Worm (Caenorhabditis elegans) whole organism, young adult: Measurements from ENCODE around the gene anmt-1.

Experiments used
- B0019.2 ChIP-seq: fragments of 200-800 bp; sonication (Bioruptor generic); conservative IDR thresholded peaks from 2 replicates; pipeline ENCODE4 v1.3.6; 2022; ENCODE audit warnings: missing genetic modification reagents, missing genetic modification characterization, missing compliant biosample characterization
- B0035.1 ChIP-seq: sonication (generic microtip); optimal IDR thresholded peaks from 2 replicates; lab custom pipeline; 2016; ENCODE audit warnings: missing genetic modification characterization, mild to moderate bottlenecking, missing compliant biosample characterization, missing genotype, missing genetic modification reagents
- B0261.1 ChIP-seq: sonication (generic microtip); optimal IDR thresholded peaks from 2 replicates; lab custom pipeline; 2016; ENCODE audit warnings: mild to moderate bottlenecking, missing genetic modification characterization, moderate library complexity, missing compliant biosample characterization
- B0336.3 ChIP-seq: fragments of 200-800 bp; sonication (Bioruptor generic); IDR thresholded peaks from 2 replicates; pipeline ENCODE4 v1.3.6; 2022; ENCODE audit warnings: missing genetic modification characterization, missing compliant biosample characterization
- F37B4.10 ChIP-seq: fragments of 200-800 bp; sonication (Bioruptor generic); IDR thresholded peaks from 2 replicates; pipeline ENCODE4 v1.3.6; 2022; ENCODE audit warnings: missing genetic modification characterization, missing compliant biosample characterization
- F49E8.2 ChIP-seq: sonication (generic microtip); optimal IDR thresholded peaks from 3 replicates; lab custom pipeline; 2017; ENCODE audit warnings: missing genetic modification characterization, mild to moderate bottlenecking, missing compliant biosample characterization, antibody characterized with exemption, moderate library complexity; ENCODE audit not compliant: insufficient read depth
- F55B11.4 ChIP-seq: sonication (generic microtip); optimal IDR thresholded peaks from 2 replicates; lab custom pipeline; 2016; ENCODE audit warnings: missing compliant biosample characterization, missing genetic modification characterization, borderline replicate concordance; ENCODE audit not compliant: insufficient read depth
- Y53F4B.3 ChIP-seq: fragments of 200-800 bp; sonication (Bioruptor generic); IDR thresholded peaks from 2 replicates; pipeline ENCODE4 v1.3.6; 2022; ENCODE audit warnings: missing genetic modification reagents, missing genetic modification characterization, missing compliant biosample characterization
- ZK185.1 ChIP-seq: sonication (generic microtip); optimal IDR thresholded peaks from 2 replicates; lab custom pipeline; 2016; ENCODE audit warnings: mild to moderate bottlenecking, missing genetic modification characterization, missing compliant biosample characterization; ENCODE audit not compliant: poor library complexity, severe bottlenecking
- akir-1 ChIP-seq: fragments of 200-800 bp; sonication (Bioruptor generic); optimal IDR thresholded peaks from 2 replicates; lab custom pipeline; 2018; ENCODE audit warnings: mild to moderate bottlenecking, missing genetic modification characterization, moderate library complexity, missing compliant biosample characterization
- aptf-2 ChIP-seq: fragments of 200-800 bp; sonication (Bioruptor generic); conservative IDR thresholded peaks from 2 replicates; pipeline ENCODE4 v1.3.6; 2022; ENCODE audit warnings: missing genetic modification reagents, missing genetic modification characterization, missing compliant biosample characterization
- aptf-3 ChIP-seq: fragments of 200-800 bp; sonication (Bioruptor generic); IDR thresholded peaks from 2 replicates; pipeline ENCODE4 v1.3.6; 2022; ENCODE audit warnings: missing genetic modification characterization, missing compliant biosample characterization
- atf-7 ChIP-seq: sonication (generic microtip); optimal IDR thresholded peaks from 2 replicates; lab custom pipeline; 2017; ENCODE audit warnings: mild to moderate bottlenecking, missing genetic modification characterization, missing compliant biosample characterization
- cebp-2 ChIP-seq: fragments of 200-800 bp; sonication (Bioruptor generic); IDR thresholded peaks from 2 replicates; pipeline ENCODE4 v1.3.6; 2022; ENCODE audit warnings: missing genetic modification characterization, missing compliant biosample characterization
- ceh-100 ChIP-seq: fragments of 200-800 bp; sonication (Bioruptor generic); IDR thresholded peaks from 2 replicates; pipeline ENCODE4 v1.3.6; 2022; ENCODE audit warnings: missing genetic modification reagents, missing genetic modification characterization, missing compliant biosample characterization
- ceh-27 ChIP-seq: fragments of 200-800 bp; sonication (Bioruptor generic); optimal IDR thresholded peaks from 2 replicates; lab custom pipeline; 2018; ENCODE audit warnings: mild to moderate bottlenecking, missing genetic modification characterization, moderate library complexity, missing compliant biosample characterization
- ceh-40 ChIP-seq: fragments of 200-800 bp; sonication (Bioruptor generic); IDR thresholded peaks from 2 replicates; pipeline ENCODE4 v1.3.6; 2022; ENCODE audit warnings: missing genetic modification characterization, missing compliant biosample characterization
- ceh-79 ChIP-seq: sonication (generic microtip); optimal IDR thresholded peaks from 2 replicates; lab custom pipeline; 2017; ENCODE audit warnings: mild to moderate bottlenecking, missing genetic modification characterization, missing compliant biosample characterization
- die-1 ChIP-seq: sonication (generic microtip); optimal IDR thresholded peaks from 2 replicates; lab custom pipeline; 2016; ENCODE audit warnings: missing genotype, mild to moderate bottlenecking, missing genetic modification characterization, missing compliant biosample characterization
- dox-1 ChIP-seq: fragments of 200-800 bp; sonication (Bioruptor generic); IDR thresholded peaks from 2 replicates; pipeline ENCODE4 v1.3.6; 2022; ENCODE audit warnings: missing genetic modification reagents, missing genetic modification characterization, missing compliant biosample characterization
- dpl-1 ChIP-seq: fragments of 150-350 bp; optimal IDR thresholded peaks from 2 replicates; lab custom pipeline; 2014; ENCODE audit warnings: missing biosample characterization, missing genetic modification reagents, missing genetic modification characterization
- ekl-4 ChIP-seq: fragments of 200-800 bp; sonication (Bioruptor generic); IDR thresholded peaks from 2 replicates; pipeline ENCODE4 v1.3.6; 2022; ENCODE audit warnings: missing genetic modification reagents, missing genetic modification characterization, missing compliant biosample characterization
- fkh-3 ChIP-seq: sonication (generic microtip); optimal IDR thresholded peaks from 2 replicates; lab custom pipeline; 2016; ENCODE audit warnings: mild to moderate bottlenecking, missing genetic modification characterization, missing compliant biosample characterization
- him-1 ChIP-seq: sonication (generic microtip); optimal IDR thresholded peaks from 2 replicates; lab custom pipeline; 2016; ENCODE audit warnings: missing genotype, missing genetic modification reagents, missing genetic modification characterization, missing compliant biosample characterization
- hlh-26 ChIP-seq: fragments of 200-800 bp; sonication (Bioruptor generic); conservative IDR thresholded peaks from 2 replicates; pipeline ENCODE4 v1.3.6; 2022; ENCODE audit warnings: missing genetic modification reagents, missing genetic modification characterization, missing compliant biosample characterization
- hmg-1.2 ChIP-seq: fragments of 200-800 bp; sonication (Bioruptor generic); IDR thresholded peaks from 2 replicates; pipeline ENCODE4 v1.3.6; 2022; ENCODE audit warnings: missing genetic modification reagents, missing genetic modification characterization, missing compliant biosample characterization
- lin-35 ChIP-seq, 3 experiments: fragments of 150-350 bp in 2 of 3; sonication (generic microtip) in 1 of 3; optimal IDR thresholded peaks; 2 replicates each; lab custom pipeline; 2014 to 2018; ENCODE audit warnings: missing biosample characterization in 3 of 3, missing genetic modification characterization in 3 of 3, missing genetic modification reagents in 3 of 3
- lsl-1 ChIP-seq: fragments of 200-800 bp; sonication (Bioruptor generic); optimal IDR thresholded peaks from 2 replicates; lab custom pipeline; 2018; ENCODE audit warnings: mild to moderate bottlenecking, missing genetic modification characterization, moderate library complexity, missing compliant biosample characterization
- madf-6 ChIP-seq: fragments of 200-800 bp; sonication (Bioruptor generic); IDR thresholded peaks from 2 replicates; pipeline ENCODE4 v1.3.6; 2022; ENCODE audit warnings: missing genetic modification reagents, missing genetic modification characterization, missing compliant biosample characterization
- madf-8 ChIP-seq: fragments of 200-800 bp; sonication (Bioruptor generic); conservative IDR thresholded peaks from 2 replicates; pipeline ENCODE4 v1.3.6; 2022; ENCODE audit warnings: missing genetic modification reagents, missing genetic modification characterization, missing compliant biosample characterization
- mcd-1 ChIP-seq: fragments of 200-800 bp; sonication (Bioruptor generic); IDR thresholded peaks from 2 replicates; pipeline ENCODE4 v1.3.6; 2022; ENCODE audit warnings: missing genetic modification reagents, missing genetic modification characterization, missing compliant biosample characterization
- mes-4 ChIP-seq: sonication (generic microtip); optimal IDR thresholded peaks from 2 replicates; lab custom pipeline; 2016; ENCODE audit warnings: missing genotype, missing genetic modification characterization, missing compliant biosample characterization
- mxl-1 ChIP-seq: sonication (generic microtip); optimal IDR thresholded peaks from 2 replicates; lab custom pipeline; 2016; ENCODE audit warnings: missing genetic modification characterization, missing compliant biosample characterization
- nfya-1 ChIP-seq: sonication (generic microtip); optimal IDR thresholded peaks from 2 replicates; lab custom pipeline; 2017; ENCODE audit warnings: antibody characterized with exemption, missing compliant biosample characterization, missing genetic modification characterization, borderline replicate concordance; ENCODE audit not compliant: insufficient read depth
- nfyb-1 ChIP-seq: fragments of 200-800 bp; sonication (Bioruptor generic); IDR thresholded peaks from 2 replicates; pipeline ENCODE4 v1.3.6; 2022; ENCODE audit warnings: missing genetic modification reagents, missing genetic modification characterization, missing compliant biosample characterization
- nhr-179 ChIP-seq: sonication (generic microtip); optimal IDR thresholded peaks from 2 replicates; lab custom pipeline; 2016; ENCODE audit warnings: mild to moderate bottlenecking, missing genetic modification characterization, missing compliant biosample characterization
- nhr-27 ChIP-seq: fragments of 200-800 bp; sonication (Bioruptor generic); optimal IDR thresholded peaks from 2 replicates; lab custom pipeline; 2018; ENCODE audit warnings: mild to moderate bottlenecking, missing genetic modification characterization, moderate library complexity, missing compliant biosample characterization
- nhr-90 ChIP-seq: sonication (generic microtip); optimal IDR thresholded peaks from 2 replicates; lab custom pipeline; 2016; ENCODE audit warnings: missing genotype, mild to moderate bottlenecking, missing genetic modification characterization, missing compliant biosample characterization
- pbrm-1 ChIP-seq: fragments of 200-800 bp; sonication (Bioruptor generic); IDR thresholded peaks from 2 replicates; pipeline ENCODE4 v1.3.6; 2022; ENCODE audit warnings: missing genetic modification reagents, missing genetic modification characterization, missing compliant biosample characterization
- rcor-1 ChIP-seq: fragments of 200-800 bp; sonication (Bioruptor generic); IDR thresholded peaks from 2 replicates; pipeline ENCODE4 v1.3.6; 2022; ENCODE audit warnings: missing genetic modification reagents, missing genetic modification characterization, missing compliant biosample characterization
- repo-1 ChIP-seq: sonication (generic microtip); optimal IDR thresholded peaks from 2 replicates; lab custom pipeline; 2017; ENCODE audit warnings: mild to moderate bottlenecking, missing genetic modification characterization, missing compliant biosample characterization
- rpc-1 ChIP-seq, 2 experiments: fragments of 150-350 bp in 1 of 2; sonication (generic microtip) in 1 of 2; optimal IDR thresholded peaks; 2 replicates each; lab custom pipeline; 2014 to 2018; ENCODE audit warnings: missing biosample characterization in 1 of 2, missing genetic modification characterization in 1 of 2, missing genetic modification reagents in 1 of 2, missing genotype in 1 of 2
- snpc-1.1 ChIP-seq: sonication (generic microtip); optimal IDR thresholded peaks from 2 replicates; lab custom pipeline; 2017; ENCODE audit warnings: missing genetic modification characterization, mild to moderate bottlenecking, missing compliant biosample characterization, antibody characterized with exemption, moderate library complexity, missing genotype, missing genetic modification reagents; ENCODE audit not compliant: insufficient read depth
- snpc-3.4 ChIP-seq: sonication (generic microtip); optimal IDR thresholded peaks from 2 replicates; lab custom pipeline; 2017; ENCODE audit warnings: missing genetic modification characterization, mild to moderate bottlenecking, missing compliant biosample characterization, antibody characterized with exemption, moderate library complexity, missing genotype, missing genetic modification reagents
- tbp1 ChIP-seq: fragments of 200-800 bp; sonication (Bioruptor generic); optimal IDR thresholded peaks from 2 replicates; lab custom pipeline; 2018; ENCODE audit warnings: mild to moderate bottlenecking, missing genetic modification characterization, missing compliant biosample characterization
- ztf-25 ChIP-seq: fragments of 200-800 bp; sonication (Bioruptor generic); IDR thresholded peaks from 2 replicates; pipeline ENCODE4 v1.3.6; 2022; ENCODE audit warnings: missing genetic modification reagents, missing genetic modification characterization, missing compliant biosample characterization

anmt-1 gene

DNA sequence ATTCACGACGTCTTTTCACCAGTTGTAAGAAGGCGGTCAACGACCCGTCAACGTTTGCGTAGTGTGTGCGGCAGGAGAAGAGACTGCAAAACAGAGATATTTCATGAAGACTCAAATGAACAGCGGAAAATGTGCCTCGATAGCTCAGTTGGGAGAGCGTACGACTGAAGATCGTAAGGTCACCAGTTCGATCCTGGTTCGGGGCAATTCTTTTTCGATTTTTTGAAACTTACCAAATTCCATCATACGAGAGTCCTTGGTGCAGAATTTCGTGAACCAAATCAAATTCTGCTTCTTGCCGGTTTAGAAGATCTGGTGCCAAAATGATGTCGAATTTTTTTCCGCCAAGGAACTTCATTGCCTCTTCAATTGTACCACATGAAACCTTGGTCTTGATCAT, 31.7 kb upstream of the anmt-1 start (continued):
- TF ChIP-seq mcd-1 (GFP tag; lab: Robert Waterston, UW): peak; percentile 56
- no peak for TF ChIP-seq nhr-179 (tag; lab: Kevin White, UChicago)
- TF ChIP-seq repo-1: peak; percentile 22
- no peak for TF ChIP-seq F49E8.2 (tag; lab: Kevin White, UChicago)
- TF ChIP-seq madf-6 (GFP tag; lab: Robert Waterston, UW): peak; percentile 40; the same call in 1 of the 2 replicates
- peak; percentile 52; the same call in 1 of the 2 replicates for TF ChIP-seq dox-1
- no peak for TF ChIP-seq dpl-1 (GFP tag; lab: Kevin White, UChicago)
- TF ChIP-seq nfya-1 (tag; lab: Kevin White, UChicago): no peak
- TF ChIP-seq ceh-100 (GFP tag; lab: Robert Waterston, UW): no peak
- peak; percentile 89 for TF ChIP-seq tbp1
- TF ChIP-seq Y53F4B.3 (GFP tag; lab: Robert Waterston, UW): no peak
- no peak for TF ChIP-seq aptf-2 (GFP tag; lab: Robert Waterston, UW)
- peak in 1 of 3 experiments; percentile 60 for TF ChIP-seq lin-35 (GFP tag; optimal IDR thresholded peaks at IDR 0.05; lab: Kevin White, UChicago)
- peak; percentile 54; the same call in 1 of the 2 replicates for TF ChIP-seq pbrm-1 (GFP tag; lab: Robert Waterston, UW)
- TF ChIP-seq cebp-2 (GFP tag; lab: Robert Waterston, UW): no peak
- no peak for TF ChIP-seq aptf-3 (GFP tag; lab: Robert Waterston, UW)
- no peak for TF ChIP-seq mxl-1 (tag; lab: Kevin White, UChicago)
- peak; percentile 69 for TF ChIP-seq rpc-1 (optimal IDR thresholded peaks at IDR 0.05; lab: Kevin White, UChicago)
- TF ChIP-seq rpc-1 (tag; optimal IDR thresholded peaks at IDR 0.05; lab: Kevin White, UChicago): peak; percentile 75
- TF ChIP-seq ceh-40 (GFP tag; lab: Robert Waterston, UW): no peak
- TF ChIP-seq B0035.1: no peak
- TF ChIP-seq madf-8: no peak
- TF ChIP-seq B0336.3 (GFP tag; lab: Robert Waterston, UW): 0 out of 2 replicates have a peak, but pooled peaks have one; percentile 18
- no peak for TF ChIP-seq B0019.2 (GFP tag; lab: Robert Waterston, UW)
- no peak for TF ChIP-seq fkh-3
- no peak for TF ChIP-seq mes-4 (tag; lab: Kevin White, UChicago)
- no peak for TF ChIP-seq ceh-79 (tag; lab: Kevin White, UChicago)
- TF ChIP-seq hlh-26 (GFP tag; lab: Robert Waterston, UW): no peak
- TF ChIP-seq akir-1 (GFP tag; lab: Kevin White, UChicago): no peak
- no peak for TF ChIP-seq ztf-25 (GFP tag; lab: Robert Waterston, UW)

ce11 chrIII:8653457-8653856, 31.2 kb upstream of the anmt-1 start:
- no peak for TF ChIP-seq lsl-1 (GFP tag; lab: Kevin White, UChicago)
- TF ChIP-seq F37B4.10: no peak
- TF ChIP-seq ceh-27 (GFP tag; lab: Kevin White, UChicago): no peak
- TF ChIP-seq ceh-40 (GFP tag; lab: Robert Waterston, UW): peak; percentile 20; the same call in 1 of the 2 replicates
- TF ChIP-seq hmg-1.2 (GFP tag; lab: Robert Waterston, UW): peak; percentile 34; the same call in 1 of the 2 replicates
- TF ChIP-seq snpc-3.4 (tag; lab: Kevin White, UChicago): peak; percentile 17
- no peak for TF ChIP-seq snpc-1.1 (tag; lab: Kevin White, UChicago)
- no peak for TF ChIP-seq ekl-4 (GFP tag; lab: Robert Waterston, UW)
- TF ChIP-seq madf-6 (GFP tag; lab: Robert Waterston, UW): peak; percentile 52
- TF ChIP-seq atf-7 (tag; lab: Kevin White, UChicago): no peak
- TF ChIP-seq nfyb-1 (GFP tag; lab: Robert Waterston, UW): peak; percentile 60; the same call in 1 of the 2 replicates
- peak; percentile 88 for TF ChIP-seq tbp1
- no peak for TF ChIP-seq mcd-1 (GFP tag; lab: Robert Waterston, UW)
- TF ChIP-seq B0261.1 (tag; lab: Kevin White, UChicago): peak; percentile 50
- TF ChIP-seq him-1 (tag; lab: Kevin White, UChicago): peak; percentile 39
- TF ChIP-seq die-1 (tag; lab: Kevin White, UChicago): peak; percentile 25
- no peak for TF ChIP-seq rcor-1 (GFP tag; lab: Robert Waterston, UW)
- TF ChIP-seq dox-1: no peak
- TF ChIP-seq hlh-26 (GFP tag; lab: Robert Waterston, UW): no peak
- no peak for TF ChIP-seq nhr-27 (tag; lab: Kevin White, UChicago)
- no peak for TF ChIP-seq ZK185.1 (tag; lab: Kevin White, UChicago)
- TF ChIP-seq rpc-1 (optimal IDR thresholded peaks at IDR 0.05; lab: Kevin White, UChicago): peak; percentile 52
- peak; percentile 76 for TF ChIP-seq rpc-1 (tag; optimal IDR thresholded peaks at IDR 0.05; lab: Kevin White, UChicago)
- no peak for TF ChIP-seq F55B11.4 (tag; lab: Kevin White, UChicago)
- TF ChIP-seq nhr-90 (tag; lab: Kevin White, UChicago): peak; percentile 33
